Worm (Caenorhabditis elegans): Measurements from ENCODE around the gene Y40B10B.1.

- TF ChIP-seq ets-5 (GFP tag; IDR thresholded peaks at IDR 0.05) (no peak), ces-1 (GFP tag; optimal IDR thresholded peaks at IDR 0.05) (no peak), isw-1 (GFP tag; IDR thresholded peaks at IDR 0.05) (no peak), mef-2 (tag; optimal IDR thresholded peaks at IDR 0.05) (no peak), aly-2 (tag; optimal IDR thresholded peaks at IDR 0.05) (no peak), nhr-28 (tag; optimal IDR thresholded peaks at IDR 0.05) (no peak), alr-1 (tag; optimal IDR thresholded peaks at IDR 0.05; ENCODE audit: borderline replicate concordance) (no peak)
Observed at ce11 chrV:1928473-1928872, 32.9 kb downstream of the Y40B10B.1 start.
